Fruit fly (Drosophila melanogaster): ENCODE measurements around the gene CG9519.

Gene CG9519

DNA sequence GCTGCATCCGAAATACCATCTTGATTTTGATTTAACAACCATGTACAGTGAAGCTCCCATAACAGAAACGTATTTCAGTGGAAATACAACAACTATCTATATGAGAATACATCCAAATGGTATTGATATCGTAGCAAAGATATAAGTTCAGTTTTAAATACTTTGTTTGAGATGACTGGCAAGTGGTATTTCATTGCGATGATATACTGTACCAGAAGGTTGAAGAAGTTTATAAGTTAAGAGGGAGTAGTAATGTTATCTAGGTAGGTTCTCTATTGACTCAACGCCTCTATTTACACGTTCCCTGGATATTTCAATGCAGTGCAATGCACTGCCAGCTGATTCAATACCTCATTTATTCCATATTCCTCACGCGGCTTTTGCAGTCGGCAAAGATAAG, 50.5 kb downstream of the CG9519 start (continued):
- peak; percentile 16 for TF ChIP-seq OdsH (GFP tag; optimal IDR thresholded peaks at IDR 0.05)
- no peak for TF ChIP-seq CG15336 (GFP tag; IDR thresholded peaks at IDR 0.05)
- no peak for TF ChIP-seq CG11762 (GFP tag; optimal IDR thresholded peaks at IDR 0.05; ENCODE audit: insufficient read depth)
- peak; percentile 49; the same call in 1 of the 3 replicates for TF ChIP-seq CG6163 (GFP tag; IDR thresholded peaks at IDR 0.05)
- TF ChIP-seq vri (GFP tag; optimal IDR thresholded peaks at IDR 0.05): no peak
- TF ChIP-seq Sox102F (GFP tag; optimal IDR thresholded peaks at IDR 0.05): no peak
- TF ChIP-seq CG8632 (GFP tag; optimal IDR thresholded peaks at IDR 0.05): no peak
- no peak for TF ChIP-seq Smox (GFP tag; optimal IDR thresholded peaks at IDR 0.05)
- TF ChIP-seq CG32006 (GFP tag; optimal IDR thresholded peaks at IDR 0.05): peak; percentile 22
- peak; percentile 23 for TF ChIP-seq CG10631 (GFP tag; optimal IDR thresholded peaks at IDR 0.05)
- TF ChIP-seq Eip78C (GFP tag): peak; percentile 54
- no peak for TF ChIP-seq CG9139 (GFP tag; optimal IDR thresholded peaks at IDR 0.05)
- no peak for TF ChIP-seq ss (GFP tag; optimal IDR thresholded peaks at IDR 0.05)
- no peak for TF ChIP-seq spab (GFP tag; optimal IDR thresholded peaks at IDR 0.05)

All from whole organism, prepupa.